Fruit fly (Drosophila melanogaster): ENCODE data around the gene CG5793.

DNA sequence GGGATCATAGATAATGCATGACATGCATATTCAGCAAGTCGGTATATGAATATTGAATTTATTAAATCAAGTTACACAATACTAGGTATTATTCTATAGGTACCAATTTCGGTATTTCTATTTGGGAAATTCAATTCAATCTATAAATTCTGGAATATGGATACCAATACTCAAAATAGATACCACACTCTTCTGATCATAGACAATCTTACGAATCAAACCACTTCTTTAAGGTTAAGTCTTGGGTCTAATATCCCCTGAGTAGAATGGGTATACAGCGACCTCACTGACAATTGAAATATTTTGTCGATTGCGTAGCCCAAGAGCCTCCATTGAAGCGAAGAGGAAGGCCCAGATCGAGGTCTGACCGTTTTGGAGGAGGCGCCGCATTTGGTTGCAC lies 34.5 kb upstream of the CG5793 start:
- TF ChIP-seq CG33017 (tag; optimal IDR thresholded peaks at IDR 0.05) (no peak), ovo (GFP tag; optimal IDR thresholded peaks at IDR 0.05) (no peak), CG7045 (GFP tag; optimal IDR thresholded peaks at IDR 0.05) (no peak), CG14711 (tag; optimal IDR thresholded peaks at IDR 0.05) (no peak), pad (GFP tag; optimal IDR thresholded peaks at IDR 0.05) (no peak), CG5204 (GFP tag; optimal IDR thresholded peaks at IDR 0.05) (no peak), cnc (optimal IDR thresholded peaks at IDR 0.05) (no peak), CG11617 (GFP tag; optimal IDR thresholded peaks at IDR 0.05) (no peak), tj (GFP tag; optimal IDR thresholded peaks at IDR 0.05) (no peak), kay (GFP tag; ENCODE audit: borderline replicate concordance) (no peak), Clk (GFP tag; optimal IDR thresholded peaks at IDR 0.05) (no peak), CG1620 (GFP tag; optimal IDR thresholded peaks at IDR 0.05) (no peak), CG12768 (GFP tag; optimal IDR thresholded peaks at IDR 0.05) (no peak)

All from whole organism, adult.